Worm (Caenorhabditis elegans) whole organism, early embryonic: ENCODE data around the gene ptr-14.

Source experiments
- ama-1 ChIP-seq: fragments of 150-350 bp; optimal IDR thresholded peaks from 2 replicates; lab custom pipeline; 2014
- hmbx-1 ChIP-seq: sonication (generic microtip); optimal IDR thresholded peaks from 2 replicates; lab custom pipeline; 2016; ENCODE audit warnings: mild to moderate bottlenecking, missing genetic modification characterization, missing compliant biosample characterization

- no peak for TF ChIP-seq ama-1 (lab: Kevin White, UChicago)
- no peak for TF ChIP-seq hmbx-1 (tag; lab: Kevin White, UChicago)
These were observed 8.6 kb upstream of the ptr-14 start, which contains the start of gene R09H10.3 for ce11 chrIV:10606575-10607080.
